Fruit fly (Drosophila melanogaster): Measurements from ENCODE around the gene Membrin.
A peak's percentile ranks its signal among the peaks of the same experiment; 100 is the strongest.

Membrin gene

dm6 chr3L:5341770-5342318 is 24.4 kb upstream of the Membrin start (continued):
- TF ChIP-seq nerfin-1 (tag; optimal IDR thresholded peaks at IDR 0.05) (no peak), CG17829 (tag; optimal IDR thresholded peaks at IDR 0.05) (no peak), jing (GFP tag; optimal IDR thresholded peaks at IDR 0.05) (no peak), CG4328 (GFP tag; optimal IDR thresholded peaks at IDR 0.05) (no peak), ase (GFP tag; IDR thresholded peaks at IDR 0.05) (no peak), Elba2 (GFP tag; optimal IDR thresholded peaks at IDR 0.05) (no peak), CG18011 (GFP tag; optimal IDR thresholded peaks at IDR 0.05) (no peak), Dbx (GFP tag; IDR thresholded peaks at IDR 0.05) (no peak), CG10462 (GFP tag; optimal IDR thresholded peaks at IDR 0.05) (no peak), MESR4 (GFP tag; optimal IDR thresholded peaks at IDR 0.05) (no peak)

- peak; percentile 20 for TF ChIP-seq sens (GFP tag)
- no peak for TF ChIP-seq CG4360 (GFP tag; IDR thresholded peaks at IDR 0.05)
- no peak for TF ChIP-seq CG17912 (GFP tag; optimal IDR thresholded peaks at IDR 0.05)
- TF ChIP-seq pita (GFP tag; optimal IDR thresholded peaks at IDR 0.05) = peak; percentile 4
- no peak for TF ChIP-seq CG9817 (tag; optimal IDR thresholded peaks at IDR 0.05)
- TF ChIP-seq CG18011 (GFP tag; optimal IDR thresholded peaks at IDR 0.05) = no peak
- TF ChIP-seq mam (GFP tag; optimal IDR thresholded peaks at IDR 0.05) = no peak
- TF ChIP-seq wdn (GFP tag; IDR thresholded peaks at IDR 0.05) = no peak
- TF ChIP-seq Pdp1 (GFP tag; optimal IDR thresholded peaks at IDR 0.05) = no peak
- TF ChIP-seq Elba2 (GFP tag; optimal IDR thresholded peaks at IDR 0.05) = no peak
- no peak for TF ChIP-seq CG6791 (GFP tag; IDR thresholded peaks at IDR 0.05; ENCODE audit: partially characterized antibody)
- no peak for TF ChIP-seq CG11696 (GFP tag; IDR thresholded peaks at IDR 0.05)
- TF ChIP-seq gfzf (GFP tag; optimal IDR thresholded peaks at IDR 0.05) = no peak
- TF ChIP-seq usp (GFP tag; optimal IDR thresholded peaks at IDR 0.05) = no peak
- peak; percentile 91 for TF ChIP-seq Nf-YB (GFP tag; optimal IDR thresholded peaks at IDR 0.05)
- no peak for TF ChIP-seq knrl (GFP tag; IDR thresholded peaks at IDR 0.05; ENCODE audit: partially characterized antibody)
- TF ChIP-seq Hr78 (GFP tag; optimal IDR thresholded peaks at IDR 0.05) = peak in 1 of 2 experiments; percentile 0
- no peak for TF ChIP-seq CG1603 (tag; optimal IDR thresholded peaks at IDR 0.05)
- TF ChIP-seq abd-A (tag; optimal IDR thresholded peaks at IDR 0.05) = peak; percentile 37
- TF ChIP-seq sd (tag; optimal IDR thresholded peaks at IDR 0.05) = peak; percentile 19
- TF ChIP-seq CG11093 (GFP tag; IDR thresholded peaks at IDR 0.05) = no peak
- no peak for TF ChIP-seq bcd (GFP tag; optimal IDR thresholded peaks at IDR 0.05)
- no peak for TF ChIP-seq HHEX (GFP tag; optimal IDR thresholded peaks at IDR 0.05)
- no peak for TF ChIP-seq Ravus (GFP tag; IDR thresholded peaks at IDR 0.05)
- TF ChIP-seq schlank (tag; optimal IDR thresholded peaks at IDR 0.05) = no peak
- TF ChIP-seq dmrt11E (tag; optimal IDR thresholded peaks at IDR 0.05) = no peak
- TF ChIP-seq exex (tag; optimal IDR thresholded peaks at IDR 0.05) = peak; percentile 43
- peak; percentile 60 for TF ChIP-seq vvl (GFP tag; IDR thresholded peaks at IDR 0.05)
- no peak for TF ChIP-seq Ptx1 (GFP tag; IDR thresholded peaks at IDR 0.05)
- TF ChIP-seq CG10366 (GFP tag; IDR thresholded peaks at IDR 0.05) = no peak
- peak; percentile 66 for TF ChIP-seq CTCF (GFP tag; optimal IDR thresholded peaks at IDR 0.05)
- TF ChIP-seq CG2202 (tag; optimal IDR thresholded peaks at IDR 0.05) = no peak
- TF ChIP-seq CG33213 (GFP tag; optimal IDR thresholded peaks at IDR 0.05) = no peak
- TF ChIP-seq GATAe (GFP tag; conservative IDR thresholded peaks at IDR 0.05) = no peak
- peak; percentile 91 for TF ChIP-seq Nf-YC (tag; optimal IDR thresholded peaks at IDR 0.05)
- TF ChIP-seq CG8290 (GFP tag; optimal IDR thresholded peaks at IDR 0.05) = no peak
- no peak for TF ChIP-seq CG8290 (tag; optimal IDR thresholded peaks at IDR 0.05)
- no peak for TF ChIP-seq pzg (GFP tag; optimal IDR thresholded peaks at IDR 0.05)
Observed at dm6 chr3L:5342909-5343710, 23.1 kb upstream of the Membrin start.

Data from whole organism, embryonic.